Fruit fly (Drosophila melanogaster) whole organism, embryonic: ENCODE results near the gene CG14183.

Experiments
- B-H1 ChIP-seq: fragments of 200-800 bp; sonication (Bioruptor generic); IDR thresholded peaks from 3 replicates; pipeline ENCODE4 v1.3.6; 2022; ENCODE audit warnings: missing biosample characterization, missing genetic modification characterization
- BEAF-32 ChIP-seq: fragments of 200-800 bp; sonication (Bioruptor generic); optimal IDR thresholded peaks from 3 replicates; lab custom pipeline; 2017; ENCODE audit warnings: missing biosample characterization, missing genetic modification characterization, mild to moderate bottlenecking, moderate library complexity, missing genetic modification reagents
- CG10431 ChIP-seq: fragments of 200-800 bp; sonication (Bioruptor generic); optimal IDR thresholded peaks from 3 replicates; lab custom pipeline; 2018; ENCODE audit warnings: missing biosample characterization, mild to moderate bottlenecking, missing genetic modification characterization
- CG12155 ChIP-seq: fragments of 200-800 bp; sonication (Bioruptor generic); optimal IDR thresholded peaks from 3 replicates; lab custom pipeline; 2016; ENCODE audit warnings: missing biosample characterization, missing genetic modification characterization
- CG12744 ChIP-seq: fragments of 200-800 bp; sonication (Bioruptor generic); optimal IDR thresholded peaks from 2 replicates; lab custom pipeline; 2016; ENCODE audit warnings: missing biosample characterization, missing genetic modification characterization
- CG12769 ChIP-seq: fragments of 200-800 bp; sonication (Bioruptor generic); optimal IDR thresholded peaks from 2 replicates; lab custom pipeline; 2019; ENCODE audit warnings: missing biosample characterization, mild to moderate bottlenecking, missing genetic modification characterization, moderate library complexity
- CG14014 ChIP-seq: fragments of 200-800 bp; sonication (Bioruptor generic); IDR thresholded peaks from 2 replicates; pipeline ENCODE4 v1.3.6; 2022; ENCODE audit warnings: missing biosample characterization, missing genetic modification characterization
- CG15696 ChIP-seq: fragments of 200-800 bp; sonication (Bioruptor generic); optimal IDR thresholded peaks from 2 replicates; lab custom pipeline; 2019; ENCODE audit warnings: missing biosample characterization, mild to moderate bottlenecking, missing genetic modification characterization, moderate library complexity
- CG17802 ChIP-seq: fragments of 200-800 bp; sonication (Bioruptor generic); optimal IDR thresholded peaks from 2 replicates; lab custom pipeline; 2018; ENCODE audit warnings: missing biosample characterization, mild to moderate bottlenecking, missing genetic modification characterization, moderate library complexity
- CG1792 ChIP-seq: fragments of 200-800 bp; sonication (Bioruptor generic); optimal IDR thresholded peaks from 2 replicates; lab custom pipeline; 2016; ENCODE audit warnings: missing biosample characterization, missing genetic modification characterization
- CG33557 ChIP-seq: fragments of 200-800 bp; sonication (Bioruptor generic); optimal IDR thresholded peaks from 2 replicates; lab custom pipeline; 2019; ENCODE audit warnings: missing biosample characterization, mild to moderate bottlenecking, missing genetic modification characterization, moderate library complexity
- CG4282 ChIP-seq: fragments of 200-800 bp; sonication (Bioruptor generic); optimal IDR thresholded peaks from 2 replicates; lab custom pipeline; 2016; ENCODE audit warnings: missing biosample characterization, missing genetic modification characterization
- CG6791 ChIP-seq: fragments of 200-800 bp; sonication (Bioruptor generic); IDR thresholded peaks from 3 replicates; pipeline ENCODE4 v1.3.6; 2022; ENCODE audit warnings: missing biosample characterization, missing genetic modification characterization; ENCODE audit not compliant: partially characterized antibody
- CG8359 ChIP-seq: fragments of 200-800 bp; sonication (Bioruptor generic); optimal IDR thresholded peaks from 2 replicates; lab custom pipeline; 2017; ENCODE audit warnings: missing biosample characterization, mild to moderate bottlenecking, missing genetic modification characterization, borderline replicate concordance
- Camta ChIP-seq: fragments of 200-800 bp; sonication (Bioruptor generic); optimal IDR thresholded peaks from 2 replicates; lab custom pipeline; 2016; ENCODE audit warnings: missing biosample characterization, missing genetic modification characterization
- CoRest ChIP-seq: fragments of 200-800 bp; sonication (Bioruptor generic); optimal IDR thresholded peaks from 3 replicates; lab custom pipeline; 2018; ENCODE audit warnings: missing biosample characterization, mild to moderate bottlenecking, missing genetic modification characterization, moderate library complexity
- CrebB ChIP-seq: fragments of 200-800 bp; sonication (Bioruptor generic); optimal IDR thresholded peaks from 3 replicates; lab custom pipeline; 2018; ENCODE audit warnings: missing biosample characterization, mild to moderate bottlenecking, missing genetic modification characterization
- Dad ChIP-seq: fragments of 200-800 bp; sonication (Bioruptor generic); optimal IDR thresholded peaks from 3 replicates; lab custom pipeline; 2016; ENCODE audit warnings: missing biosample characterization, missing genetic modification characterization
- Hand ChIP-seq: fragments of 200-800 bp; sonication (Bioruptor generic); optimal IDR thresholded peaks from 2 replicates; lab custom pipeline; 2017; ENCODE audit warnings: mild to moderate bottlenecking, missing biosample characterization, missing genetic modification reagents, missing genetic modification characterization
- NFAT ChIP-seq: fragments of 200-800 bp; sonication (Bioruptor generic); IDR thresholded peaks from 2 replicates; pipeline ENCODE4 v1.3.6; 2022; ENCODE audit warnings: missing biosample characterization, missing genetic modification characterization
- Nf-YA ChIP-seq: fragments of 200-800 bp; sonication (Bioruptor generic); IDR thresholded peaks from 2 replicates; pipeline ENCODE4 v1.3.6; 2022; ENCODE audit warnings: missing biosample characterization, missing genetic modification characterization
- Ravus ChIP-seq: fragments of 200-800 bp; sonication (Bioruptor generic); IDR thresholded peaks from 2 replicates; pipeline ENCODE4 v1.3.6; 2022; ENCODE audit warnings: missing biosample characterization, missing genetic modification characterization
- Side ChIP-seq: fragments of 200-800 bp; sonication (Bioruptor generic); optimal IDR thresholded peaks from 2 replicates; lab custom pipeline; 2016; ENCODE audit warnings: missing biosample characterization, missing genetic modification characterization
- Tbp ChIP-seq: fragments of >200 bp; optimal IDR thresholded peaks from 2 replicates; lab custom pipeline; 2018; ENCODE audit warnings: missing biosample characterization, missing genetic modification characterization
- Trl ChIP-seq, 3 experiments: fragments of >200 bp in 2 of 3; fragments of 200-800 bp in 1 of 3; sonication (Bioruptor generic) in 1 of 3; optimal IDR thresholded peaks; 2 replicates in 1 of 3; 3 replicates in 2 of 3; lab custom pipeline; 2016 to 2017; ENCODE audit warnings: missing biosample characterization in 1 of 3, missing genetic modification characterization in 1 of 3
- amos ChIP-seq: fragments of 200-800 bp; sonication (Bioruptor generic); IDR thresholded peaks from 2 replicates; pipeline ENCODE4 v1.3.6; 2022; ENCODE audit warnings: missing biosample characterization, missing genetic modification characterization; ENCODE audit not compliant: partially characterized antibody
- ap ChIP-seq: fragments of 200-800 bp; sonication (Bioruptor generic); IDR thresholded peaks from 2 replicates; pipeline ENCODE4 v1.3.6; 2022; ENCODE audit warnings: missing biosample characterization, missing genetic modification characterization
- bcd ChIP-seq: fragments of 200-800 bp; sonication (Bioruptor generic); optimal IDR thresholded peaks from 2 replicates; lab custom pipeline; 2017; ENCODE audit warnings: missing biosample characterization, mild to moderate bottlenecking, missing genetic modification characterization
- bsh ChIP-seq, 2 experiments: fragments of 200-800 bp; sonication (Bioruptor generic); optimal IDR thresholded peaks; 2 replicates each; lab custom pipeline; 2017 to 2018; ENCODE audit warnings: mild to moderate bottlenecking in 2 of 2, missing biosample characterization in 2 of 2, missing genetic modification characterization in 2 of 2, moderate library complexity in 1 of 2
- chn ChIP-seq: fragments of 200-800 bp; sonication (Bioruptor generic); optimal IDR thresholded peaks from 2 replicates; lab custom pipeline; 2016; ENCODE audit warnings: missing biosample characterization, missing genetic modification characterization
- dan ChIP-seq: fragments of 200-800 bp; sonication (Bioruptor generic); IDR thresholded peaks from 2 replicates; pipeline ENCODE4 v1.3.6; 2022; ENCODE audit warnings: missing biosample characterization, missing genetic modification characterization
- fd3F ChIP-seq: fragments of 200-800 bp; sonication (Bioruptor generic); optimal IDR thresholded peaks from 2 replicates; lab custom pipeline; 2018; ENCODE audit warnings: missing biosample characterization, mild to moderate bottlenecking, missing genetic modification characterization, moderate library complexity
- ham ChIP-seq: fragments of 200-800 bp; sonication (Bioruptor generic); IDR thresholded peaks from 2 replicates; pipeline ENCODE4 v1.3.6; 2022; ENCODE audit warnings: missing biosample characterization, missing genetic modification characterization
- ind ChIP-seq: fragments of 200-800 bp; sonication (Bioruptor generic); optimal IDR thresholded peaks from 3 replicates; lab custom pipeline; 2016; ENCODE audit warnings: missing biosample characterization, missing genetic modification characterization
- inv ChIP-seq: fragments of 200-800 bp; sonication (Bioruptor generic); IDR thresholded peaks from 2 replicates; pipeline ENCODE4 v1.3.6; 2022; ENCODE audit warnings: missing biosample characterization, missing genetic modification characterization; ENCODE audit not compliant: partially characterized antibody
- jumu ChIP-seq: fragments of 200-800 bp; sonication (Bioruptor generic); optimal IDR thresholded peaks from 3 replicates; lab custom pipeline; 2016; ENCODE audit warnings: missing biosample characterization, missing genetic modification characterization
- kah ChIP-seq: fragments of 200-800 bp; sonication (Bioruptor generic); optimal IDR thresholded peaks from 2 replicates; lab custom pipeline; 2018; ENCODE audit warnings: missing biosample characterization, mild to moderate bottlenecking, missing genetic modification characterization
- lilli ChIP-seq: fragments of 200-800 bp; sonication (Bioruptor generic); optimal IDR thresholded peaks from 3 replicates; lab custom pipeline; 2016; ENCODE audit warnings: missing biosample characterization, missing genetic modification characterization
- luna ChIP-seq: fragments of 200-800 bp; sonication (Bioruptor generic); optimal IDR thresholded peaks from 2 replicates; lab custom pipeline; 2016; ENCODE audit warnings: missing biosample characterization, missing genetic modification characterization
- nmo ChIP-seq: fragments of 200-800 bp; sonication (Bioruptor generic); optimal IDR thresholded peaks from 2 replicates; lab custom pipeline; 2018; ENCODE audit warnings: missing biosample characterization, mild to moderate bottlenecking, missing genetic modification characterization, moderate library complexity
- onecut ChIP-seq: fragments of 200-800 bp; sonication (Bioruptor generic); IDR thresholded peaks from 2 replicates; pipeline ENCODE4 v1.3.6; 2022; ENCODE audit warnings: missing biosample characterization, missing genetic modification characterization
- sens-2 ChIP-seq: fragments of 200-800 bp; sonication (Bioruptor generic); IDR thresholded peaks from 2 replicates; pipeline ENCODE4 v1.3.6; 2022; ENCODE audit warnings: missing biosample characterization, missing genetic modification characterization
- shn ChIP-seq: fragments of 200-800 bp; sonication (Bioruptor generic); optimal IDR thresholded peaks from 3 replicates; lab custom pipeline; 2016; ENCODE audit warnings: missing biosample characterization, missing genetic modification characterization
- slbo ChIP-seq: fragments of 200-800 bp; sonication (Bioruptor generic); IDR thresholded peaks from 2 replicates; pipeline ENCODE4 v1.3.6; 2022; ENCODE audit warnings: missing biosample characterization, missing genetic modification characterization
- tin ChIP-seq: fragments of 200-800 bp; sonication (Bioruptor generic); optimal IDR thresholded peaks from 3 replicates; lab custom pipeline; 2016; ENCODE audit warnings: missing biosample characterization, missing genetic modification characterization
- tup ChIP-seq: fragments of 200-800 bp; sonication (Bioruptor generic); optimal IDR thresholded peaks from 2 replicates; lab custom pipeline; 2016; ENCODE audit warnings: missing biosample characterization, mild to moderate bottlenecking, missing genetic modification characterization, moderate library complexity
- vnd ChIP-seq: fragments of 200-800 bp; sonication (Bioruptor generic); IDR thresholded peaks from 3 replicates; pipeline ENCODE4 v1.3.6; 2022; ENCODE audit warnings: missing biosample characterization, missing genetic modification characterization; ENCODE audit not compliant: partially characterized antibody
- zfh1 ChIP-seq: fragments of 200-800 bp; sonication (Bioruptor generic); IDR thresholded peaks from 3 replicates; pipeline ENCODE4 v1.3.6; 2022; ENCODE audit warnings: missing biosample characterization, missing genetic modification characterization

The CG14183 gene

DNA sequence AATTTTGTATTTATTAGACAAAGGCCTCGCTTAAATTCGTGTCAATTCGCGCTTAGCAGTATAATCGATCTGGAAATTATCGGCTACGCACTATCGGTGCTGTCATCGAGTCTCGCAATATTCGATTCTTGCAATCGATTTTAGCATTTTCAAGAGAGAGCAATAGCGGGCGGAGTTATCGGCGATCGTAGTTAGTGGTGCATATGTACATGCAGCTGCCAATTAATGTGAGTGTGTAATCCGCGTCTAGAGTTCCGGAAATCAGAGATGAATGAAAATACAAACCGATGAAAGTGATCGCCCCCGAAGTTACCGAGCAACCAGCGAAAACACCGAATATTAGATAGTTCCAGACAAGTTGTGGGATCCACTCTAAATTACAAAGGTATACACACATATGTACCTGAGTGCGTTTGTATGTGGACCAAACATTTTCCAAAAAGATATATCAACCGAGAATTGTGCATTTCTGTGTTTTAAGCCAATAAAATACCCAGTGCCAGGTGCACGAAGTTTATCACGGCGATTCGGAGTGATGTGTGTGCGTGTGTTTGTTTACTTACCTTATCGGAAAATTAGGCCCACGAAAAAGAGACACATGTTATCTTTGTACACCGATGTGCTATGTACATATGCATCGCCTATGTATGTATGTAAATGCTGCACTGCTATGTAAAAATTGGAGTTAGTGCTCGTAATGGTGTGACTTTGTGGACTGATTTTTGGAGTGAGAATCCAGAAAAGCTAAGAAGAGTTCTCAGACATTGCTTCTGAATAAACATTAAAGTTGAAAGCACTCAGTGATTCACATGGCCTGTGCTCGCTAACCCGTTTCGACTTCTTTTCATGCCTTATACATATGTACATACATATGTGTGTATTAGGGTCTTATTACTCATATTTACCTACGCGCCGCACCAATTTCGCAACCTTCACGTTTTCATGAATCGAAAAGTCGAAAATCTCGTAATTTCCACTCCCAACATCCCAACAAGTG lies 21.1 kb downstream of the CG14183 start (continued):
- TF ChIP-seq Tbp (GFP tag; lab: Kevin White, UChicago) (no peak), shn (GFP tag; lab: Kevin White, UChicago) (no peak), CG12155 (GFP tag; lab: Kevin White, UChicago) (no peak), Ravus (no peak), CoRest (no peak), CG10431 (GFP tag; lab: Kevin White, UChicago) (peak; percentile 35), Nf-YA (GFP tag; lab: Robert Waterston, UW) (no peak), CG33557 (GFP tag; lab: Kevin White, UChicago) (peak; percentile 37), vnd (GFP tag; lab: Robert Waterston, UW) (peak; percentile 96), Trl (optimal IDR thresholded peaks at IDR 0.05; lab: Kevin White, UChicago) (no peak), Trl (GFP tag; optimal IDR thresholded peaks at IDR 0.05; lab: Kevin White, UChicago) (no peak), chn (GFP tag; lab: Kevin White, UChicago) (no peak), NFAT (no peak; the same call in 1 of the 2 replicates), Side (no peak), kah (GFP tag; lab: Kevin White, UChicago) (peak; percentile 16), ham (no peak), CG8359 (GFP tag; lab: Kevin White, UChicago) (no peak), tup (no peak), onecut (GFP tag; lab: Robert Waterston, UW) (peak; percentile 17; the same call in 1 of the 2 replicates), bcd (GFP tag; lab: Kevin White, UChicago) (no peak), ap (GFP tag; lab: Robert Waterston, UW) (no peak), CG17802 (no peak), CG15696 (tag; lab: Kevin White, UChicago) (peak; percentile 37), sens-2 (GFP tag; lab: Robert Waterston, UW) (no peak), BEAF-32 (GFP tag; lab: Kevin White, UChicago) (peak; percentile 68), tin (GFP tag; lab: Kevin White, UChicago) (no peak), Hand (GFP tag; lab: Kevin White, UChicago) (no peak), Camta (GFP tag; lab: Kevin White, UChicago) (no peak), CG4282 (GFP tag; lab: Kevin White, UChicago) (no peak), bsh (GFP tag; optimal IDR thresholded peaks at IDR 0.05; lab: Kevin White, UChicago) (no peak), CrebB (tag; lab: Kevin White, UChicago) (no peak), dan (no peak), slbo (GFP tag; lab: Robert Waterston, UW) (no peak), ind (no peak), Dad (no peak), CG12769 (tag; lab: Kevin White, UChicago) (no peak), nmo (GFP tag; lab: Kevin White, UChicago) (no peak), CG6791 (GFP tag; lab: Robert Waterston, UW) (peak; percentile 99), B-H1 (no peak), inv (GFP tag; lab: Robert Waterston, UW) (peak; percentile 81), lilli (no peak), jumu (GFP tag; lab: Kevin White, UChicago) (no peak), CG12744 (GFP tag; lab: Kevin White, UChicago) (no peak), CG14014 (no peak), amos (peak; percentile 89), luna (GFP tag; lab: Kevin White, UChicago) (no peak), CG1792 (GFP tag; lab: Kevin White, UChicago) (no peak), zfh1 (GFP tag; lab: Robert Waterston, UW) (no peak), fd3F (GFP tag; lab: Kevin White, UChicago) (no peak)
